Worm (Caenorhabditis elegans) whole organism, L1 larva: ENCODE results near the gene R02F2.7.

Experiments
- dpl-1 ChIP-seq, 3 experiments: fragments of 150-350 bp in 2 of 3; sonication (generic microtip) in 1 of 3; optimal IDR thresholded peaks; 2 replicates each; lab custom pipeline; 2014 to 2017; ENCODE audit warnings: missing biosample characterization in 3 of 3, missing genetic modification characterization in 3 of 3, missing genetic modification reagents in 3 of 3
- nhr-90 ChIP-seq: sonication (generic microtip); optimal IDR thresholded peaks from 2 replicates; lab custom pipeline; 2016; ENCODE audit warnings: mild to moderate bottlenecking, missing genetic modification characterization, missing compliant biosample characterization; ENCODE audit not compliant: poor library complexity
- pag-3 ChIP-seq: sonication (generic microtip); optimal IDR thresholded peaks from 2 replicates; lab custom pipeline; 2017; ENCODE audit warnings: missing genetic modification characterization, mild to moderate bottlenecking, missing compliant biosample characterization, antibody characterized with exemption, borderline replicate concordance; ENCODE audit not compliant: insufficient read depth
- unc-62 ChIP-seq: fragments of 150-350 bp; optimal IDR thresholded peaks from 2 replicates; lab custom pipeline; 2014; ENCODE audit warnings: missing biosample characterization, missing genetic modification reagents, missing genetic modification characterization

DNA sequence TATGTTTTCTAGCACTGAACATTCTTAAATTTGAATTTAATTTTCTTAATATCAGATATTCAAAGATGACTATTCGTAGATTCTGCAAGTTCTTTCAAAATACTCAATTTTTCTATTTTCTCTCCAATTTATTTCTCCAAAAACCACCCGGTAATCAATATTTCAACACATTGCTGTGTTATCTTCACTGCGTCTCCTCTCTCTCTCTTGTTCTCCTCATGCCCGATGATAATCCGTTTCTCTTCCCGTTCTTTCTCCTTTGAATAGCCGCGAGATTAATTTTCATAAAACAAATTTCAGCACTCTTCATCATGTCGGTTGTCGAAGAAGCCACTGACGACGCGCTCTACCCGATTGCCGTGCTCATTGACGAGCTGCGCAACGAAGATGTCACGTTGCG, 33.1 kb downstream of the R02F2.7 start, which contains the start of gene paa-1:
- TF ChIP-seq pag-3 (no peak), unc-62 (GFP tag; lab: Kevin White, UChicago) (no peak), nhr-90 (tag; lab: Kevin White, UChicago) (no peak), dpl-1 (GFP tag; optimal IDR thresholded peaks at IDR 0.05; lab: Kevin White, UChicago) (no peak)
